Fruit fly (Drosophila melanogaster) whole organism, embryonic: ENCODE data around the gene CBP.

ENCODE experiments used
- Abd-B ChIP-seq: fragments of 200-800 bp; sonication (Bioruptor generic); optimal IDR thresholded peaks from 2 replicates; lab custom pipeline; 2018; ENCODE audit warnings: missing biosample characterization, mild to moderate bottlenecking, missing genetic modification characterization, moderate library complexity
- CG12071 ChIP-seq: fragments of 200-800 bp; sonication (Bioruptor generic); optimal IDR thresholded peaks from 3 replicates; lab custom pipeline; 2018; ENCODE audit warnings: missing biosample characterization, mild to moderate bottlenecking, missing genetic modification characterization
- CG12236 ChIP-seq: fragments of 200-800 bp; sonication (Bioruptor generic); optimal IDR thresholded peaks from 2 replicates; lab custom pipeline; 2016; ENCODE audit warnings: missing biosample characterization, missing genetic modification characterization
- CG15479 ChIP-seq: fragments of 200-800 bp; sonication (Bioruptor generic); optimal IDR thresholded peaks from 3 replicates; lab custom pipeline; 2019; ENCODE audit warnings: missing biosample characterization, mild to moderate bottlenecking, missing genetic modification characterization, moderate library complexity
- CG1602 ChIP-seq: fragments of 200-800 bp; sonication (Bioruptor generic); optimal IDR thresholded peaks from 3 replicates; lab custom pipeline; 2016; ENCODE audit warnings: missing biosample characterization, missing genetic modification characterization
- CG16779 ChIP-seq: fragments of 200-800 bp; sonication (Bioruptor generic); IDR thresholded peaks from 2 replicates; pipeline ENCODE4 v1.3.6; 2022; ENCODE audit warnings: missing biosample characterization, missing genetic modification characterization
- CG1792 ChIP-seq: fragments of 200-800 bp; sonication (Bioruptor generic); optimal IDR thresholded peaks from 2 replicates; lab custom pipeline; 2016; ENCODE audit warnings: missing biosample characterization, missing genetic modification characterization
- CG2875 ChIP-seq: fragments of 200-800 bp; sonication (Bioruptor generic); optimal IDR thresholded peaks from 2 replicates; lab custom pipeline; 2017; ENCODE audit warnings: missing biosample characterization, mild to moderate bottlenecking, missing genetic modification characterization, missing genetic modification reagents
- CG30431 ChIP-seq: fragments of 200-800 bp; sonication (Bioruptor generic); optimal IDR thresholded peaks from 2 replicates; lab custom pipeline; 2017; ENCODE audit warnings: missing biosample characterization, missing genetic modification characterization
- CG4854 ChIP-seq: fragments of 200-800 bp; sonication (Bioruptor generic); optimal IDR thresholded peaks from 2 replicates; lab custom pipeline; 2016; ENCODE audit warnings: missing biosample characterization, missing genetic modification characterization, inconsistent platforms
- CG5180 ChIP-seq: fragments of 200-800 bp; sonication (Bioruptor generic); optimal IDR thresholded peaks from 3 replicates; lab custom pipeline; 2017; ENCODE audit warnings: missing biosample characterization, missing genetic modification characterization, mild to moderate bottlenecking, moderate library complexity, missing genetic modification reagents
- CG6175 ChIP-seq: fragments of 200-800 bp; sonication (Bioruptor generic); IDR thresholded peaks from 3 replicates; pipeline ENCODE4 v1.3.6; 2022; ENCODE audit warnings: missing biosample characterization, missing genetic modification characterization
- CG7786 ChIP-seq: fragments of 200-800 bp; sonication (Bioruptor generic); optimal IDR thresholded peaks from 2 replicates; lab custom pipeline; 2016; ENCODE audit warnings: missing biosample characterization, missing genetic modification characterization
- CG8290 ChIP-seq, 3 experiments: fragments of 200-800 bp; sonication (Bioruptor generic); optimal IDR thresholded peaks; 2 replicates each; lab custom pipeline; 2016 to 2019; ENCODE audit warnings: missing biosample characterization in 3 of 3, missing genetic modification characterization in 3 of 3, mild to moderate bottlenecking in 2 of 3, moderate library complexity in 1 of 3
- CG8388 ChIP-seq: fragments of 200-800 bp; sonication (Bioruptor generic); optimal IDR thresholded peaks from 2 replicates; lab custom pipeline; 2019; ENCODE audit warnings: missing biosample characterization, mild to moderate bottlenecking, missing genetic modification characterization, moderate library complexity
- CG9609 ChIP-seq: fragments of 200-800 bp; sonication (Bioruptor generic); optimal IDR thresholded peaks from 3 replicates; lab custom pipeline; 2016; ENCODE audit warnings: missing biosample characterization, missing genetic modification characterization
- Dek ChIP-seq: fragments of 200-800 bp; sonication (Bioruptor generic); optimal IDR thresholded peaks from 3 replicates; lab custom pipeline; 2019; ENCODE audit warnings: missing biosample characterization, mild to moderate bottlenecking, missing genetic modification characterization, moderate library complexity
- Eip74EF ChIP-seq, 2 experiments: fragments of 200-800 bp in 1 of 2; fragments of >200 bp in 1 of 2; sonication (Bioruptor generic) in 1 of 2; optimal IDR thresholded peaks; 2 replicates each; lab custom pipeline; 2017 to 2019; ENCODE audit warnings: missing biosample characterization in 2 of 2, missing genetic modification characterization in 2 of 2, mild to moderate bottlenecking in 1 of 2, moderate library complexity in 1 of 2
- Gug ChIP-seq: fragments of 200-800 bp; sonication (Bioruptor generic); IDR thresholded peaks from 4 replicates; pipeline ENCODE4 v1.3.6; 2022; ENCODE audit warnings: missing biosample characterization, missing genetic modification characterization
- Hr3 ChIP-seq: fragments of 200-800 bp; sonication (Bioruptor generic); optimal IDR thresholded peaks from 3 replicates; lab custom pipeline; 2016; ENCODE audit warnings: missing biosample characterization, missing genetic modification characterization
- Max ChIP-seq: fragments of 200-800 bp; sonication (Bioruptor generic); optimal IDR thresholded peaks from 2 replicates; lab custom pipeline; 2016; ENCODE audit warnings: missing biosample characterization, mild to moderate bottlenecking, missing genetic modification characterization
- Neu2 ChIP-seq: fragments of 200-800 bp; sonication (Bioruptor generic); optimal IDR thresholded peaks from 3 replicates; lab custom pipeline; 2016; ENCODE audit warnings: missing biosample characterization, missing genetic modification characterization, borderline replicate concordance
- Oaz ChIP-seq: fragments of 200-800 bp; sonication (Bioruptor generic); IDR thresholded peaks from 2 replicates; pipeline ENCODE4 v1.3.6; 2022; ENCODE audit warnings: missing biosample characterization, missing genetic modification characterization
- Tbp ChIP-seq: fragments of >200 bp; optimal IDR thresholded peaks from 2 replicates; lab custom pipeline; 2018; ENCODE audit warnings: missing biosample characterization, missing genetic modification characterization
- ase ChIP-seq: fragments of 200-800 bp; sonication (Bioruptor generic); IDR thresholded peaks from 3 replicates; pipeline ENCODE4 v1.3.6; 2022; ENCODE audit warnings: missing biosample characterization, missing genetic modification characterization
- bowl ChIP-seq: fragments of 200-800 bp; sonication (Bioruptor generic); IDR thresholded peaks from 2 replicates; pipeline ENCODE4 v1.3.6; 2022; ENCODE audit warnings: missing biosample characterization, missing genetic modification characterization
- cato ChIP-seq: fragments of 200-800 bp; sonication (Bioruptor generic); optimal IDR thresholded peaks from 2 replicates; lab custom pipeline; 2016; ENCODE audit warnings: missing biosample characterization, missing genetic modification characterization, borderline replicate concordance
- dimm ChIP-seq: fragments of 200-800 bp; sonication (Bioruptor generic); IDR thresholded peaks from 2 replicates; pipeline ENCODE4 v1.3.6; 2022; ENCODE audit warnings: missing biosample characterization, missing genetic modification characterization
- dysf ChIP-seq: fragments of 200-800 bp; sonication (Bioruptor generic); IDR thresholded peaks from 3 replicates; pipeline ENCODE4 v1.3.6; 2022; ENCODE audit warnings: missing biosample characterization, missing genetic modification characterization
- eve ChIP-seq, 2 experiments: fragments of >200 bp; optimal IDR thresholded peaks; 2 replicates each; lab custom pipeline; 2017; ENCODE audit warnings: missing biosample characterization in 2 of 2, missing genetic modification characterization in 2 of 2
- fd96Cb ChIP-seq: fragments of 200-800 bp; sonication (Bioruptor generic); optimal IDR thresholded peaks from 2 replicates; lab custom pipeline; 2018; ENCODE audit warnings: missing biosample characterization, mild to moderate bottlenecking, missing genetic modification characterization, moderate library complexity
- gem ChIP-seq: fragments of 200-800 bp; sonication (Bioruptor generic); optimal IDR thresholded peaks from 2 replicates; lab custom pipeline; 2019; ENCODE audit warnings: missing biosample characterization, mild to moderate bottlenecking, missing genetic modification characterization, moderate library complexity
- jing ChIP-seq: fragments of 200-800 bp; sonication (Bioruptor generic); optimal IDR thresholded peaks from 2 replicates; lab custom pipeline; 2018; ENCODE audit warnings: missing biosample characterization, mild to moderate bottlenecking, missing genetic modification characterization
- luna ChIP-seq: fragments of 200-800 bp; sonication (Bioruptor generic); optimal IDR thresholded peaks from 2 replicates; lab custom pipeline; 2016; ENCODE audit warnings: missing biosample characterization, missing genetic modification characterization
- maf-S ChIP-seq: fragments of 200-800 bp; sonication (Bioruptor generic); optimal IDR thresholded peaks from 2 replicates; lab custom pipeline; 2016; ENCODE audit warnings: missing biosample characterization, missing genetic modification characterization
- nmo ChIP-seq: fragments of 200-800 bp; sonication (Bioruptor generic); optimal IDR thresholded peaks from 2 replicates; lab custom pipeline; 2018; ENCODE audit warnings: missing biosample characterization, mild to moderate bottlenecking, missing genetic modification characterization, moderate library complexity
- pros ChIP-seq: fragments of 200-800 bp; sonication (Bioruptor generic); optimal IDR thresholded peaks from 3 replicates; lab custom pipeline; 2019; ENCODE audit warnings: missing biosample characterization, mild to moderate bottlenecking, missing genetic modification characterization, moderate library complexity
- pum ChIP-seq: fragments of 200-800 bp; sonication (Bioruptor generic); optimal IDR thresholded peaks from 2 replicates; lab custom pipeline; 2016; ENCODE audit warnings: missing biosample characterization, missing genetic modification characterization
- rib ChIP-seq: fragments of 200-800 bp; sonication (Bioruptor generic); IDR thresholded peaks from 2 replicates; pipeline ENCODE4 v1.3.6; 2022; ENCODE audit warnings: missing biosample characterization, missing genetic modification characterization
- sc ChIP-seq, 3 experiments: fragments of >200 bp in 2 of 3; fragments of 200-800 bp in 1 of 3; sonication (Bioruptor generic) in 1 of 3; optimal IDR thresholded peaks; 2 replicates in 2 of 3; 3 replicates in 1 of 3; lab custom pipeline; 2017; ENCODE audit warnings: mild to moderate bottlenecking in 1 of 3, missing biosample characterization in 1 of 3, missing genetic modification characterization in 1 of 3, missing genetic modification reagents in 1 of 3
- scrt ChIP-seq: fragments of 200-800 bp; sonication (Bioruptor generic); optimal IDR thresholded peaks from 2 replicates; lab custom pipeline; 2018; ENCODE audit warnings: missing biosample characterization, mild to moderate bottlenecking, missing genetic modification characterization, moderate library complexity
- sima ChIP-seq: fragments of 200-800 bp; sonication (Bioruptor generic); optimal IDR thresholded peaks from 2 replicates; lab custom pipeline; 2016; ENCODE audit warnings: missing biosample characterization, missing genetic modification characterization
- slbo ChIP-seq: fragments of 200-800 bp; sonication (Bioruptor generic); IDR thresholded peaks from 2 replicates; pipeline ENCODE4 v1.3.6; 2022; ENCODE audit warnings: missing biosample characterization, missing genetic modification characterization
- sqz ChIP-seq: fragments of 200-800 bp; sonication (Bioruptor generic); optimal IDR thresholded peaks from 3 replicates; lab custom pipeline; 2018; ENCODE audit warnings: missing biosample characterization, mild to moderate bottlenecking, missing genetic modification characterization
- tgo ChIP-seq: fragments of 200-800 bp; sonication (Bioruptor generic); IDR thresholded peaks from 3 replicates; pipeline ENCODE4 v1.3.6; 2022; ENCODE audit warnings: missing biosample characterization, missing genetic modification characterization
- toy ChIP-seq: fragments of 200-800 bp; sonication (Bioruptor generic); IDR thresholded peaks from 2 replicates; pipeline ENCODE4 v1.3.6; 2022; ENCODE audit warnings: missing biosample characterization, missing genetic modification characterization
- trh ChIP-seq: fragments of 200-800 bp; sonication (Bioruptor generic); optimal IDR thresholded peaks from 2 replicates; lab custom pipeline; 2016; ENCODE audit warnings: missing biosample characterization, missing genetic modification characterization
- twi ChIP-seq: fragments of 200-800 bp; optimal IDR thresholded peaks from 2 replicates; lab custom pipeline; 2019; ENCODE audit warnings: missing biosample characterization, mild to moderate bottlenecking, missing genetic modification characterization, moderate library complexity
- vvl ChIP-seq: fragments of 200-800 bp; sonication (Bioruptor generic); IDR thresholded peaks from 2 replicates; pipeline ENCODE4 v1.3.6; 2022; ENCODE audit warnings: missing biosample characterization, missing genetic modification characterization
- zfh1 ChIP-seq: fragments of 200-800 bp; sonication (Bioruptor generic); IDR thresholded peaks from 3 replicates; pipeline ENCODE4 v1.3.6; 2022; ENCODE audit warnings: missing biosample characterization, missing genetic modification characterization

CBP gene

dm6 chrX:7334801-7335176 lies 2.4 kb upstream of the CBP start (continued):
- TF ChIP-seq vvl: peak; percentile 79
- peak; percentile 50 for TF ChIP-seq twi (tag; lab: Kevin White, UChicago)
- peak; percentile 40 for TF ChIP-seq Abd-B (GFP tag; lab: Kevin White, UChicago)
- no peak for TF ChIP-seq dimm (GFP tag; lab: Robert Waterston, UW)
- TF ChIP-seq pros (GFP tag; lab: Kevin White, UChicago): no peak
- TF ChIP-seq CG8290 (GFP tag; optimal IDR thresholded peaks at IDR 0.05; lab: Kevin White, UChicago): no peak
- TF ChIP-seq CG8290 (tag; optimal IDR thresholded peaks at IDR 0.05; lab: Kevin White, UChicago): peak in 1 of 2 experiments; percentile 56
- no peak for TF ChIP-seq toy (GFP tag; lab: Robert Waterston, UW)
- peak; percentile 29; the same call in 1 of the 2 replicates for TF ChIP-seq bowl (GFP tag; lab: Robert Waterston, UW)
- TF ChIP-seq CG12236 (GFP tag; lab: Kevin White, UChicago): no peak
- TF ChIP-seq eve (GFP tag; optimal IDR thresholded peaks at IDR 0.05; lab: Kevin White, UChicago): peak in 1 of 2 experiments; percentile 21
- TF ChIP-seq CG4854: no peak
- peak in 1 of 2 experiments; percentile 85 for TF ChIP-seq Eip74EF (GFP tag; optimal IDR thresholded peaks at IDR 0.05; lab: Kevin White, UChicago)
- no peak for TF ChIP-seq Neu2 (GFP tag; lab: Kevin White, UChicago)
- no peak for TF ChIP-seq ase
- TF ChIP-seq jing: peak; percentile 14
- no peak for TF ChIP-seq Tbp (GFP tag; lab: Kevin White, UChicago)
- TF ChIP-seq Oaz (GFP tag; lab: Robert Waterston, UW): peak; percentile 59
- peak; percentile 65 for TF ChIP-seq Hr3 (GFP tag; lab: Kevin White, UChicago)
- TF ChIP-seq zfh1 (GFP tag; lab: Robert Waterston, UW): peak; percentile 64; the same call in 1 of the 3 replicates
- peak; percentile 82 for TF ChIP-seq CG8388 (GFP tag; lab: Kevin White, UChicago)
- peak; percentile 57 for TF ChIP-seq CG2875 (GFP tag; lab: Kevin White, UChicago)
- no peak for TF ChIP-seq CG1792 (GFP tag; lab: Kevin White, UChicago)
- TF ChIP-seq Gug (GFP tag; lab: Robert Waterston, UW): peak; percentile 48; the same call in 2 of the 4 replicates
- TF ChIP-seq CG7786 (GFP tag; lab: Kevin White, UChicago): no peak
- no peak for TF ChIP-seq CG12071 (GFP tag; lab: Kevin White, UChicago)
- TF ChIP-seq scrt (GFP tag; lab: Kevin White, UChicago): peak; percentile 49
- TF ChIP-seq slbo (GFP tag; lab: Robert Waterston, UW): peak; percentile 82
- TF ChIP-seq dysf: peak; percentile 85
- TF ChIP-seq sima (GFP tag; lab: Kevin White, UChicago): no peak
- TF ChIP-seq CG1602 (GFP tag; lab: Kevin White, UChicago): peak; percentile 61
- TF ChIP-seq sc (optimal IDR thresholded peaks at IDR 0.05; lab: Kevin White, UChicago): no peak
- peak; percentile 51 for TF ChIP-seq sc (GFP tag; optimal IDR thresholded peaks at IDR 0.05; lab: Kevin White, UChicago)
- TF ChIP-seq cato (GFP tag; lab: Kevin White, UChicago): peak; percentile 48
- TF ChIP-seq CG30431 (GFP tag; lab: Kevin White, UChicago): peak; percentile 38
- 0 out of 2 replicates have a peak, but pooled peaks have one; percentile 59 for TF ChIP-seq rib
- TF ChIP-seq nmo (GFP tag; lab: Kevin White, UChicago): peak; percentile 89
- TF ChIP-seq gem: peak; percentile 91
- no peak for TF ChIP-seq CG15479 (GFP tag; lab: Kevin White, UChicago)
- no peak for TF ChIP-seq luna (GFP tag; lab: Kevin White, UChicago)
- TF ChIP-seq fd96Cb: peak; percentile 66
- no peak for TF ChIP-seq Max (GFP tag; lab: Kevin White, UChicago)
- peak; percentile 62 for TF ChIP-seq sqz (GFP tag; lab: Kevin White, UChicago)
- TF ChIP-seq CG9609: no peak
- peak; percentile 76 for TF ChIP-seq Dek (tag; lab: Kevin White, UChicago)
- TF ChIP-seq tgo: peak; percentile 83
- TF ChIP-seq CG5180 (GFP tag; lab: Kevin White, UChicago): peak; percentile 44
- TF ChIP-seq pum: no peak
- no peak for TF ChIP-seq maf-S (GFP tag; lab: Kevin White, UChicago)
- TF ChIP-seq CG16779: no peak
- TF ChIP-seq CG6175 (GFP tag; lab: Robert Waterston, UW): no peak
- TF ChIP-seq trh: no peak
